Worm (Caenorhabditis elegans): ENCODE data around the gene set-2.

- no peak for TF ChIP-seq snpc-4 (tag; optimal IDR thresholded peaks at IDR 0.05)
- no peak for TF ChIP-seq jun-1 (tag; optimal IDR thresholded peaks at IDR 0.05)
- TF ChIP-seq skn-1 (tag; optimal IDR thresholded peaks at IDR 0.05) = no peak
- no peak for TF ChIP-seq ama-1 (optimal IDR thresholded peaks at IDR 0.05)
- no peak for TF ChIP-seq nhr-12 (tag; optimal IDR thresholded peaks at IDR 0.05)
- TF ChIP-seq lsy-12 (tag; optimal IDR thresholded peaks at IDR 0.05) = no peak
- TF ChIP-seq unc-39 (tag; optimal IDR thresholded peaks at IDR 0.05) = no peak
- no peak for TF ChIP-seq ZK546.5 (tag; optimal IDR thresholded peaks at IDR 0.05)
- no peak for TF ChIP-seq ceh-9 (tag; optimal IDR thresholded peaks at IDR 0.05)
These were observed 2.2 kb upstream of the set-2 start, which contains the start of the genes C26E6.12 and eri-9 for ce11 chrIII:4932203-4932699.

Measured in whole organism, L3 larva.